Fruit fly (Drosophila melanogaster) whole organism, prepupa: ENCODE results near the gene CG15387.
A peak's percentile ranks its signal among the peaks of the same experiment; 100 is the strongest.

Source experiments
- Blimp-1 ChIP-seq: fragments of 200-800 bp; sonication (Bioruptor generic); optimal IDR thresholded peaks from 3 replicates; lab custom pipeline; 2017; ENCODE audit warnings: missing biosample characterization, missing genetic modification characterization, mild to moderate bottlenecking, moderate library complexity, missing genetic modification reagents
- CG10631 ChIP-seq: fragments of 200-800 bp; sonication (Bioruptor generic); optimal IDR thresholded peaks from 2 replicates; lab custom pipeline; 2016; ENCODE audit warnings: missing biosample characterization, missing genetic modification characterization
- CG10669 ChIP-seq: fragments of 200-800 bp; sonication (Bioruptor generic); optimal IDR thresholded peaks from 3 replicates; lab custom pipeline; 2018; ENCODE audit warnings: missing biosample characterization, mild to moderate bottlenecking, missing genetic modification characterization, moderate library complexity
- CG11294 ChIP-seq: fragments of 200-800 bp; sonication (Bioruptor generic); IDR thresholded peaks from 2 replicates; pipeline ENCODE4 v1.3.6; 2022; ENCODE audit warnings: missing biosample characterization, missing genetic modification characterization
- CG11762 ChIP-seq: fragments of 200-800 bp; sonication (Bioruptor generic); optimal IDR thresholded peaks from 3 replicates; lab custom pipeline; 2016; ENCODE audit warnings: missing biosample characterization, missing genetic modification characterization; ENCODE audit not compliant: insufficient read depth
- CG11902 ChIP-seq: fragments of 200-800 bp; sonication (Bioruptor generic); optimal IDR thresholded peaks from 3 replicates; lab custom pipeline; 2016; ENCODE audit warnings: missing biosample characterization, missing genetic modification characterization
- CG15336 ChIP-seq: fragments of 200-800 bp; sonication (Bioruptor generic); IDR thresholded peaks from 2 replicates; pipeline ENCODE4 v1.3.6; 2022; ENCODE audit warnings: missing biosample characterization, missing genetic modification characterization
- CG1621 ChIP-seq: fragments of 200-800 bp; sonication (Bioruptor generic); optimal IDR thresholded peaks from 3 replicates; lab custom pipeline; 2018; ENCODE audit warnings: missing biosample characterization, mild to moderate bottlenecking, missing genetic modification characterization
- CG31627 ChIP-seq: fragments of 200-800 bp; sonication (Bioruptor generic); optimal IDR thresholded peaks from 3 replicates; lab custom pipeline; 2016; ENCODE audit warnings: missing biosample characterization, missing genetic modification characterization
- CG3919 ChIP-seq: fragments of 200-800 bp; sonication (Bioruptor generic); optimal IDR thresholded peaks from 3 replicates; lab custom pipeline; 2016; ENCODE audit warnings: missing biosample characterization, missing genetic modification characterization
- CG4318 ChIP-seq: fragments of 200-800 bp; sonication (Bioruptor generic); optimal IDR thresholded peaks from 3 replicates; lab custom pipeline; 2017; ENCODE audit warnings: missing biosample characterization, mild to moderate bottlenecking, missing genetic modification characterization
- CG6276 ChIP-seq: fragments of 200-800 bp; sonication (Bioruptor generic); optimal IDR thresholded peaks from 2 replicates; lab custom pipeline; 2017; ENCODE audit warnings: missing biosample characterization, mild to moderate bottlenecking, missing genetic modification characterization
- CG6808 ChIP-seq: fragments of 200-800 bp; sonication (Bioruptor generic); optimal IDR thresholded peaks from 3 replicates; lab custom pipeline; 2017; ENCODE audit warnings: missing biosample characterization, missing genetic modification characterization, mild to moderate bottlenecking, moderate library complexity, missing genetic modification reagents
- CG6854 ChIP-seq: fragments of 200-800 bp; sonication (Bioruptor generic); optimal IDR thresholded peaks from 2 replicates; lab custom pipeline; 2017; ENCODE audit warnings: missing biosample characterization, mild to moderate bottlenecking, missing genetic modification characterization
- CG7368 ChIP-seq: fragments of 200-800 bp; sonication (Bioruptor generic); optimal IDR thresholded peaks from 3 replicates; lab custom pipeline; 2016; ENCODE audit warnings: missing biosample characterization, missing genetic modification characterization
- CG8319 ChIP-seq: fragments of 200-800 bp; sonication (Bioruptor generic); optimal IDR thresholded peaks from 3 replicates; lab custom pipeline; 2016; ENCODE audit warnings: missing biosample characterization, missing genetic modification characterization
- CG8632 ChIP-seq: fragments of 200-800 bp; sonication (Bioruptor generic); optimal IDR thresholded peaks from 3 replicates; lab custom pipeline; 2016; ENCODE audit warnings: missing biosample characterization, missing genetic modification characterization
- Eip75B ChIP-seq: fragments of 200-800 bp; sonication (Bioruptor generic); optimal IDR thresholded peaks from 3 replicates; lab custom pipeline; 2016; ENCODE audit warnings: missing biosample characterization, missing genetic modification characterization
- Eip78C ChIP-seq: fragments of 200-800 bp; sonication (Bioruptor generic); peaks from one replicate; lab custom pipeline; 2016; ENCODE audit warnings: missing biosample characterization, missing genetic modification characterization
- Eip93F ChIP-seq: fragments of 200-800 bp; sonication (Bioruptor generic); optimal IDR thresholded peaks from 2 replicates; lab custom pipeline; 2016; ENCODE audit warnings: missing biosample characterization, mild to moderate bottlenecking, missing genetic modification characterization
- Ets21C ChIP-seq: fragments of 200-800 bp; sonication (Bioruptor generic); optimal IDR thresholded peaks from 3 replicates; lab custom pipeline; 2016; ENCODE audit warnings: missing biosample characterization, missing genetic modification characterization
- Ets96B ChIP-seq: fragments of 200-800 bp; optimal IDR thresholded peaks from 2 replicates; lab custom pipeline; 2019; ENCODE audit warnings: missing biosample characterization, mild to moderate bottlenecking, missing genetic modification characterization, moderate library complexity
- Hr39 ChIP-seq: fragments of 200-800 bp; sonication (Bioruptor generic); optimal IDR thresholded peaks from 2 replicates; lab custom pipeline; 2016; ENCODE audit warnings: missing biosample characterization, missing genetic modification characterization
- Hr4 ChIP-seq: fragments of 200-800 bp; sonication (Bioruptor generic); optimal IDR thresholded peaks from 3 replicates; lab custom pipeline; 2016; ENCODE audit warnings: missing biosample characterization, missing genetic modification characterization
- Lpt ChIP-seq: fragments of 200-800 bp; sonication (Bioruptor generic); optimal IDR thresholded peaks from 3 replicates; lab custom pipeline; 2016; ENCODE audit warnings: missing biosample characterization, missing genetic modification characterization
- OdsH ChIP-seq: fragments of 200-800 bp; sonication (Bioruptor generic); optimal IDR thresholded peaks from 3 replicates; lab custom pipeline; 2016; ENCODE audit warnings: missing biosample characterization, missing genetic modification characterization
- Sox102F ChIP-seq: fragments of 200-800 bp; sonication (Bioruptor generic); optimal IDR thresholded peaks from 2 replicates; lab custom pipeline; 2016; ENCODE audit warnings: missing biosample characterization, mild to moderate bottlenecking, missing genetic modification characterization
- Sox14 ChIP-seq: fragments of 200-800 bp; sonication (Bioruptor generic); optimal IDR thresholded peaks from 3 replicates; lab custom pipeline; 2016; ENCODE audit warnings: missing biosample characterization, missing genetic modification characterization
- Sox15 ChIP-seq: fragments of 200-800 bp; sonication (Bioruptor generic); optimal IDR thresholded peaks from 3 replicates; lab custom pipeline; 2016; ENCODE audit warnings: missing biosample characterization, missing genetic modification characterization
- achi ChIP-seq: fragments of 200-800 bp; sonication (Bioruptor generic); optimal IDR thresholded peaks from 3 replicates; lab custom pipeline; 2016; ENCODE audit warnings: missing biosample characterization, missing genetic modification characterization
- cyc ChIP-seq: fragments of 200-800 bp; sonication (Bioruptor generic); optimal IDR thresholded peaks from 3 replicates; lab custom pipeline; 2016; ENCODE audit warnings: missing biosample characterization, missing genetic modification characterization
- dac ChIP-seq: fragments of 200-800 bp; sonication (Bioruptor generic); optimal IDR thresholded peaks from 2 replicates; lab custom pipeline; 2017; ENCODE audit warnings: missing biosample characterization, mild to moderate bottlenecking, missing genetic modification characterization
- esn ChIP-seq: fragments of 200-800 bp; sonication (Bioruptor generic); optimal IDR thresholded peaks from 2 replicates; lab custom pipeline; 2016; ENCODE audit warnings: missing biosample characterization, mild to moderate bottlenecking, missing genetic modification characterization, moderate library complexity
- fd59A ChIP-seq: fragments of 200-800 bp; sonication (Bioruptor generic); optimal IDR thresholded peaks from 2 replicates; lab custom pipeline; 2017; ENCODE audit warnings: missing biosample characterization, mild to moderate bottlenecking, missing genetic modification characterization, missing genetic modification reagents
- fkh ChIP-seq: fragments of 200-800 bp; sonication (Bioruptor generic); optimal IDR thresholded peaks from 3 replicates; lab custom pipeline; 2017; ENCODE audit warnings: missing biosample characterization, mild to moderate bottlenecking, missing genetic modification characterization, moderate library complexity
- lz ChIP-seq: fragments of 200-800 bp; sonication (Bioruptor generic); optimal IDR thresholded peaks from 3 replicates; lab custom pipeline; 2016; ENCODE audit warnings: missing biosample characterization, missing genetic modification characterization
- net ChIP-seq: fragments of 200-800 bp; sonication (Bioruptor generic); optimal IDR thresholded peaks from 3 replicates; lab custom pipeline; 2016; ENCODE audit warnings: missing biosample characterization, missing genetic modification characterization
- pdm3 ChIP-seq: fragments of 200-800 bp; sonication (Bioruptor generic); optimal IDR thresholded peaks from 3 replicates; lab custom pipeline; 2016; ENCODE audit warnings: missing biosample characterization, missing genetic modification characterization
- spab ChIP-seq: fragments of 200-800 bp; sonication (Bioruptor generic); optimal IDR thresholded peaks from 2 replicates; lab custom pipeline; 2017; ENCODE audit warnings: missing biosample characterization, mild to moderate bottlenecking, missing genetic modification characterization, missing genetic modification reagents
- ss ChIP-seq, 2 experiments: fragments of 200-800 bp; sonication (Bioruptor generic); optimal IDR thresholded peaks; 2 replicates in 1 of 2; 3 replicates in 1 of 2; lab custom pipeline; 2017 to 2018; ENCODE audit warnings: mild to moderate bottlenecking in 2 of 2, missing biosample characterization in 2 of 2, missing genetic modification characterization in 2 of 2, moderate library complexity in 1 of 2
- topi ChIP-seq: fragments of 200-800 bp; sonication (Bioruptor generic); optimal IDR thresholded peaks from 3 replicates; lab custom pipeline; 2016; ENCODE audit warnings: missing biosample characterization, missing genetic modification characterization
- vri ChIP-seq: fragments of 200-800 bp; sonication (Bioruptor generic); optimal IDR thresholded peaks from 3 replicates; lab custom pipeline; 2016; ENCODE audit warnings: missing biosample characterization, mild to moderate bottlenecking, missing genetic modification characterization

CG15387 gene

dm6 chr2L:2198613-2199432, 27.3 kb downstream of the CG15387 start (continued):
- peak; percentile 97 for TF ChIP-seq net
- peak; percentile 95 for TF ChIP-seq CG6854
- TF ChIP-seq CG10631 (GFP tag; lab: Kevin White, UChicago), result peak; percentile 99
- peak; percentile 99 for TF ChIP-seq Hr39
- TF ChIP-seq Blimp-1, result peak; percentile 90
- no peak for TF ChIP-seq CG11294 (GFP tag; lab: Robert Waterston, UW)
- TF ChIP-seq achi (GFP tag; lab: Kevin White, UChicago), result peak; percentile 97
- peak; percentile 99 for TF ChIP-seq pdm3 (GFP tag; lab: Kevin White, UChicago)
- peak; percentile 99 for TF ChIP-seq Sox14 (GFP tag; lab: Kevin White, UChicago)
- peak; percentile 98 for TF ChIP-seq CG11762 (GFP tag; lab: Kevin White, UChicago)
- peak; percentile 97 for TF ChIP-seq Ets96B (tag; lab: Kevin White, UChicago)
- peak; percentile 97 for TF ChIP-seq Lpt (GFP tag; lab: Kevin White, UChicago)
- TF ChIP-seq fkh, result peak; percentile 79
- peak; percentile 99 for TF ChIP-seq esn (GFP tag; lab: Kevin White, UChicago)
- peak; percentile 94 for TF ChIP-seq CG1621 (tag; lab: Kevin White, UChicago)
- TF ChIP-seq OdsH (GFP tag; lab: Kevin White, UChicago), result peak; percentile 98
- TF ChIP-seq Eip78C (GFP tag; lab: Kevin White, UChicago), result peak; percentile 99
- TF ChIP-seq vri (GFP tag; lab: Kevin White, UChicago), result peak; percentile 100
- peak; percentile 95 for TF ChIP-seq CG4318
- peak; percentile 99 for TF ChIP-seq CG3919 (GFP tag; lab: Kevin White, UChicago)
- peak; percentile 98 for TF ChIP-seq CG8319
- peak; percentile 98 for TF ChIP-seq CG11902 (GFP tag; lab: Kevin White, UChicago)
- TF ChIP-seq CG31627 (GFP tag; lab: Kevin White, UChicago), result peak; percentile 99
- peak; percentile 92 for TF ChIP-seq dac (GFP tag; lab: Kevin White, UChicago)
- no peak for TF ChIP-seq Eip93F (GFP tag; lab: Kevin White, UChicago)
- TF ChIP-seq Sox102F (GFP tag; lab: Kevin White, UChicago), result peak; percentile 99
- TF ChIP-seq Ets21C (GFP tag; lab: Kevin White, UChicago), result peak; percentile 98

dm6 chr2L:2198119-2198494, 28.0 kb downstream of the CG15387 start:
- TF ChIP-seq vri (GFP tag; lab: Kevin White, UChicago) (no peak), CG10631 (GFP tag; lab: Kevin White, UChicago) (no peak), esn (GFP tag; lab: Kevin White, UChicago) (peak; percentile 3), CG4318 (no peak), CG31627 (GFP tag; lab: Kevin White, UChicago) (no peak), CG15336 (GFP tag; lab: Robert Waterston, UW) (no peak), ss (GFP tag; optimal IDR thresholded peaks at IDR 0.05; lab: Kevin White, UChicago) (no peak), Sox102F (GFP tag; lab: Kevin White, UChicago) (no peak)

dm6 chr2L:2197475-2198118, 28.5 kb downstream of the CG15387 start, which contains the start of gene COX7AL2:
TSS of gene COX7AL2 (minus strand) at chr2L:2197912.
- TF ChIP-seq net (no peak), Ets21C (GFP tag; lab: Kevin White, UChicago) (no peak), topi (GFP tag; lab: Kevin White, UChicago) (no peak), Lpt (GFP tag; lab: Kevin White, UChicago) (no peak), fkh (peak; percentile 61), CG8319 (no peak), CG6808 (GFP tag; lab: Kevin White, UChicago) (no peak), spab (GFP tag; lab: Kevin White, UChicago) (no peak), CG11902 (GFP tag; lab: Kevin White, UChicago) (no peak), CG10669 (no peak), Sox102F (GFP tag; lab: Kevin White, UChicago) (no peak), Eip93F (GFP tag; lab: Kevin White, UChicago) (no peak), CG7368 (GFP tag; lab: Kevin White, UChicago) (no peak), Sox15 (no peak), Eip75B (GFP tag; lab: Kevin White, UChicago) (no peak), CG31627 (GFP tag; lab: Kevin White, UChicago) (no peak), CG6276 (GFP tag; lab: Kevin White, UChicago) (peak; percentile 48), Hr4 (no peak), CG3919 (GFP tag; lab: Kevin White, UChicago) (no peak), Ets96B (tag; lab: Kevin White, UChicago) (no peak), pdm3 (GFP tag; lab: Kevin White, UChicago) (no peak), Eip78C (GFP tag; lab: Kevin White, UChicago) (no peak), cyc (no peak), CG11762 (GFP tag; lab: Kevin White, UChicago) (no peak), lz (GFP tag; lab: Kevin White, UChicago) (no peak), fd59A (peak; percentile 10), OdsH (GFP tag; lab: Kevin White, UChicago) (no peak), CG8632 (peak; percentile 33)
